Worm (Caenorhabditis elegans) whole organism, L2 larva: ENCODE results near the gene Y59A8A.8.
"Not testable (repeated sequence)": the region's sequence is repeated elsewhere in the genome, so short reads cannot be mapped to it uniquely, and the experiment has no call there.

Source experiments
- C34F6.9 ChIP-seq: fragments of 150-350 bp; optimal IDR thresholded peaks from 2 replicates; lab custom pipeline; 2014; ENCODE audit warnings: missing biosample characterization, missing genetic modification characterization
- F13H6.1 ChIP-seq: sonication (generic microtip); optimal IDR thresholded peaks from 2 replicates; lab custom pipeline; 2016; ENCODE audit warnings: missing genetic modification characterization, missing compliant biosample characterization
- blmp-1 ChIP-seq: sonication (generic microtip); optimal IDR thresholded peaks from 2 replicates; lab custom pipeline; 2017; ENCODE audit warnings: missing genetic modification characterization, mild to moderate bottlenecking, missing compliant biosample characterization, antibody characterized with exemption, moderate library complexity; ENCODE audit not compliant: insufficient read depth
- ceh-82 ChIP-seq: fragments of 150-350 bp; optimal IDR thresholded peaks from 2 replicates; lab custom pipeline; 2014; ENCODE audit warnings: missing biosample characterization, missing genetic modification characterization
- crh-2 ChIP-seq: sonication (generic microtip); optimal IDR thresholded peaks from 2 replicates; lab custom pipeline; 2017; ENCODE audit warnings: missing biosample characterization, missing genetic modification characterization
- dmd-4 ChIP-seq: sonication (generic microtip); optimal IDR thresholded peaks from 2 replicates; lab custom pipeline; 2017; ENCODE audit warnings: missing biosample characterization, missing genetic modification characterization
- egl-27 ChIP-seq: sonication (generic microtip); optimal IDR thresholded peaks from 3 replicates; lab custom pipeline; 2017; ENCODE audit warnings: missing biosample characterization, missing genetic modification reagents, missing genetic modification characterization
- gmeb-1 ChIP-seq: fragments of 150-350 bp; optimal IDR thresholded peaks from 2 replicates; lab custom pipeline; 2014; ENCODE audit warnings: missing biosample characterization, missing genetic modification characterization
- lin-13 ChIP-seq: fragments of 150-350 bp; optimal IDR thresholded peaks from 2 replicates; lab custom pipeline; 2014; ENCODE audit warnings: missing biosample characterization, missing genetic modification reagents, missing genetic modification characterization
- lsy-2 ChIP-seq, 2 experiments: fragments of 150-350 bp in 1 of 2; sonication (generic microtip) in 1 of 2; optimal IDR thresholded peaks; 2 replicates each; lab custom pipeline; 2014 to 2017; ENCODE audit warnings: missing biosample characterization in 2 of 2, missing genetic modification characterization in 2 of 2
- mab-5 ChIP-seq: fragments of 150-350 bp; optimal IDR thresholded peaks from 2 replicates; lab custom pipeline; 2014; ENCODE audit warnings: missing biosample characterization, missing genetic modification characterization
- mdl-1 ChIP-seq, 2 experiments: fragments of 150-350 bp in 1 of 2; sonication (generic microtip) in 1 of 2; optimal IDR thresholded peaks; 2 replicates each; lab custom pipeline; 2017; ENCODE audit warnings: missing biosample characterization in 2 of 2, missing genetic modification characterization in 2 of 2
- nhr-10 ChIP-seq: sonication (generic microtip); optimal IDR thresholded peaks from 2 replicates; lab custom pipeline; 2017; ENCODE audit warnings: missing biosample characterization, missing genetic modification characterization
- nhr-12 ChIP-seq: fragments of 150-350 bp; optimal IDR thresholded peaks from 2 replicates; lab custom pipeline; 2014; ENCODE audit warnings: missing biosample characterization, missing genetic modification characterization
- nhr-129 ChIP-seq: fragments of 150-350 bp; optimal IDR thresholded peaks from 2 replicates; lab custom pipeline; 2014; ENCODE audit warnings: missing biosample characterization, missing genetic modification characterization
- nhr-21 ChIP-seq: fragments of 150-350 bp; optimal IDR thresholded peaks from 2 replicates; lab custom pipeline; 2014; ENCODE audit warnings: missing biosample characterization, missing genetic modification characterization
- nhr-237 ChIP-seq: fragments of 150-350 bp; optimal IDR thresholded peaks from 2 replicates; lab custom pipeline; 2014; ENCODE audit warnings: missing biosample characterization, missing genetic modification characterization
- nhr-25 ChIP-seq: fragments of 150-350 bp; sonication (generic microtip); optimal IDR thresholded peaks from 3 replicates; lab custom pipeline; 2014; ENCODE audit warnings: missing biosample characterization, missing genetic modification characterization
- sma-3 ChIP-seq: sonication (generic microtip); optimal IDR thresholded peaks from 2 replicates; lab custom pipeline; 2016; ENCODE audit warnings: missing genetic modification reagents, missing genetic modification characterization, missing compliant biosample characterization
- sma-9 ChIP-seq, 2 experiments: fragments of 150-350 bp in 1 of 2; sonication (generic microtip) in 1 of 2; optimal IDR thresholded peaks; 2 replicates each; lab custom pipeline; 2014 to 2016; ENCODE audit warnings: missing genetic modification characterization in 2 of 2, mild to moderate bottlenecking in 1 of 2, missing biosample characterization in 1 of 2, missing compliant biosample characterization in 1 of 2, missing genetic modification reagents in 1 of 2, moderate library complexity in 1 of 2
- unc-55 ChIP-seq: fragments of 150-350 bp; sonication (generic microtip); optimal IDR thresholded peaks from 3 replicates; lab custom pipeline; 2014; ENCODE audit warnings: missing biosample characterization, missing genetic modification reagents, missing genetic modification characterization
- ztf-4 ChIP-seq: fragments of 150-350 bp; optimal IDR thresholded peaks from 2 replicates; lab custom pipeline; 2014; ENCODE audit warnings: missing biosample characterization, missing genetic modification characterization

Y59A8A.8 gene

DNA sequence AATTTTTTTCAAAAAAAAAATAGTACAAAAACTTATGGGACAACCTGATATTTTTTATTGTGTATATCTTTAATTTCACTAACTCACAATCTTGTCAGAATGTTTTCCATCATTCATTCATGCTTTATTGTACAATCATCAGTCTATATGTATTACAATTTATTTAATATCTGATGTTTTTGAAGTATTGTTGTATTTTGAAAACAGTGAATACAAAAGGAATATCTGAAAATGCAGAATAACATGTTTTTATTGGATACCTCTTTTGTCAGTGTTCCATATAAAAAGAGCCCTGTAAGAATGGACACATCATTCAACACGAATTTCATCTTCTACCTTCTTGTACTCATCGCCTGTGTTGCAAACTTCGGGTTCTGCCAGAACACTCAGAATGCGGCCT is 38.4 kb downstream of the Y59A8A.8 start, which contains the start of gene C06H5.14:
TSS of gene C06H5.14 (plus strand) at position 301 of the 400 bp plus-strand sequence.
- TF ChIP-seq mab-5 (tag; lab: Kevin White, UChicago); lsy-2 (tag; optimal IDR thresholded peaks at IDR 0.05; lab: Kevin White, UChicago); nhr-25 (tag; lab: Kevin White, UChicago): not testable (repeated sequence)

DNA sequence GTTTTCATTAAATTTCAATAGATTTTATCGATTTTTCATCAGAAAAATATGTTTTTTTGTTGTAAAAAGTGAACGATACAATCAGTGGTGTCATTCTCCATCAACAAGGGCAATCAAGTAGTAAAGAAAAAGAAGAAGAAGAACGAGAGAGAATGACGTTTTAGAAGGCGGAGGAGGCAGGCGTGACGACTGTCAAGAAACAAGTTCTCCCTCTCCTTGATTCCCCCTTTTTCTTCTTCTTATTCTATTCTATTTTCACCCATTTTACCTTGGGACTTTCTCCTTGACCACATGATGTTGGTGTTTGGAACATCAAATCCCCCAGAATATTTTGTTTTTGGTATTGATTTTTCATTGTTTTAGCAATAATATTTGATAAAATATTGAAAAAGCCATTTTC is 40.4 kb downstream of the Y59A8A.8 start:
- TF ChIP-seq nhr-25 (tag; lab: Kevin White, UChicago): peak; percentile 78
- TF ChIP-seq C34F6.9 (tag; lab: Kevin White, UChicago): no peak
- no peak for TF ChIP-seq nhr-12
- TF ChIP-seq dmd-4 (tag; lab: Kevin White, UChicago): no peak
- peak; percentile 26 for TF ChIP-seq sma-9 (GFP tag; optimal IDR thresholded peaks at IDR 0.05; lab: Kevin White, UChicago)
- no peak for TF ChIP-seq sma-9 (tag; optimal IDR thresholded peaks at IDR 0.05; lab: Kevin White, UChicago)
- peak; percentile 7 for TF ChIP-seq crh-2 (tag; lab: Kevin White, UChicago)
- peak; percentile 40 for TF ChIP-seq nhr-21
- TF ChIP-seq nhr-129 (tag; lab: Kevin White, UChicago): peak; percentile 4
- TF ChIP-seq egl-27 (tag; lab: Kevin White, UChicago): no peak
- TF ChIP-seq nhr-237 (tag; lab: Kevin White, UChicago): no peak
- TF ChIP-seq blmp-1 (tag; lab: Kevin White, UChicago): peak; percentile 92

DNA sequence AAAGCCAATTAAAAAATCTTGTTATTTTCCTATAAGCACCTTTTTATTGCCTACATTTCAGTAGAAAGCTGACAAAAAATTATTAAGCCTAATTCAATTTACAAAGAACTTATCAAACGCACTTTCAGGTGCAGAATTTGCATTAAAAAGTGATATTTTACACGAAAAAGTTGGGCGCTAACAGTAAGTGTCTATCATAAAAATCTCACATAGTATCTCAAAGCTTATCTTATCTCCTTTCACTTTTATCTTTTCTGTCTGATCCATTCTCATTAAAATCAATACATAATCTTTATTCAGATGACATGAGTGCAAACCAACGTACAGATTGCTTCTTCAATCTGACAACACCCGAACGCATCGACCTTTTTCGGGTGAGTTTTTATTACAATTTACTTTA is 44.6 kb downstream of the Y59A8A.8 start, which contains the start of gene dcar-1:
TSS of gene dcar-1 (plus strand) at position 301 of the 400 bp plus-strand sequence.
- no peak for TF ChIP-seq dmd-4 (tag; lab: Kevin White, UChicago)
- no peak for TF ChIP-seq nhr-10
- TF ChIP-seq sma-9 (GFP tag; optimal IDR thresholded peaks at IDR 0.05; lab: Kevin White, UChicago): no peak
- TF ChIP-seq sma-9 (tag; optimal IDR thresholded peaks at IDR 0.05; lab: Kevin White, UChicago): no peak
- no peak for TF ChIP-seq unc-55 (GFP tag; lab: Kevin White, UChicago)
- TF ChIP-seq ztf-4 (tag; lab: Kevin White, UChicago): no peak
- TF ChIP-seq C34F6.9 (tag; lab: Kevin White, UChicago): no peak
- no peak for TF ChIP-seq F13H6.1 (tag; lab: Kevin White, UChicago)
- no peak for TF ChIP-seq sma-3 (GFP tag; lab: Kevin White, UChicago)
- no peak for TF ChIP-seq mab-5 (tag; lab: Kevin White, UChicago)
- no peak for TF ChIP-seq gmeb-1 (tag; lab: Kevin White, UChicago)
- TF ChIP-seq mdl-1 (tag; optimal IDR thresholded peaks at IDR 0.05; lab: Kevin White, UChicago): no peak
- no peak for TF ChIP-seq lin-13 (GFP tag; lab: Kevin White, UChicago)
- no peak for TF ChIP-seq ceh-82 (tag; lab: Kevin White, UChicago)
